Worm (Caenorhabditis elegans) whole organism, L4 larva: ENCODE results near the gene C28C12.1.

Experiments
- lin-15B ChIP-seq: fragments of 150-350 bp; sonication (generic microtip); optimal IDR thresholded peaks from 3 replicates; lab custom pipeline; 2014; ENCODE audit warnings: missing biosample characterization, missing genetic modification characterization
- snpc-4 ChIP-seq: fragments of 150-350 bp; optimal IDR thresholded peaks from 2 replicates; lab custom pipeline; 2014; ENCODE audit warnings: missing biosample characterization, missing genetic modification characterization
- tra-1 ChIP-seq: fragments of 200-800 bp; sonication (Bioruptor generic); IDR thresholded peaks from 2 replicates; pipeline ENCODE4 v1.3.6; 2022; ENCODE audit warnings: missing genetic modification reagents, missing genetic modification characterization, missing compliant biosample characterization
- ztf-7 ChIP-seq: fragments of 150-350 bp; optimal IDR thresholded peaks from 2 replicates; lab custom pipeline; 2014; ENCODE audit warnings: missing biosample characterization, missing genetic modification characterization

ce11 chrIV:8481308-8481707 lies 20.2 kb upstream of the C28C12.1 start, which contains the start of gene spp-8:
- TF ChIP-seq ztf-7: no peak
- no peak for TF ChIP-seq lin-15B (tag; lab: Kevin White, UChicago)
- no peak for TF ChIP-seq snpc-4
- TF ChIP-seq tra-1: 0 out of 2 replicates have a peak, but pooled peaks have one; percentile 20
